Worm (Caenorhabditis elegans) whole organism, dauer: ENCODE results near the gene alkb-1.

Experiments
- unc-62 ChIP-seq: sonication (generic microtip); optimal IDR thresholded peaks from 2 replicates; lab custom pipeline; 2017; ENCODE audit warnings: missing biosample characterization, missing genetic modification reagents, missing genetic modification characterization

The alkb-1 gene

DNA sequence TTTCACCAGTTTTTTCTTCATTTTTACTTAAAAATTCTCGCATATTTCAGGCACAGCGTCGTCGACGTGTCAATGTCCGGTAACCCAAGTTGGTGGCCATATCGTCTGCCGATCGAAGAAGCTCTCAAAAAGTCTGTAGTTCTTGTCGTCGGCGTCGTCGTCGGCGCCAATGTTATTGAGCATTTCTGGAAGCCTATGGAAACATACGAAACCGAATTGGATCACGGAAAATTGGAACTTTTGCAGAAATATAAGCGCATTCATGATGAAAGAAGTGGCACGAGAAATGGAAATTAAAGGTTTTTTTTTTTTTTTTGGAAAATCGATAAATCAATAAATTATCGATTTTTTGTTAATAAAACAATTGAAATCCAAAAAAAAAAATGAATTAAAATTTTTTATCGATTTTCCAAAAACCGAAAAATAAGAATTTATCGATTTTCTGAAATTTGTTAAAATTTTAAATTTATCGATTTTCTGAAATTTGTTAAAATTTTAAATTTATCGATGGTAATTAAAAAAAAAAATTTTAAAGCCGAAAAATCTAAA lies at the start of gene alkb-1:
TSS of gene alkb-1 (plus strand) at position 51 of the 549 bp plus-strand sequence.
- TF ChIP-seq unc-62: no peak

DNA sequence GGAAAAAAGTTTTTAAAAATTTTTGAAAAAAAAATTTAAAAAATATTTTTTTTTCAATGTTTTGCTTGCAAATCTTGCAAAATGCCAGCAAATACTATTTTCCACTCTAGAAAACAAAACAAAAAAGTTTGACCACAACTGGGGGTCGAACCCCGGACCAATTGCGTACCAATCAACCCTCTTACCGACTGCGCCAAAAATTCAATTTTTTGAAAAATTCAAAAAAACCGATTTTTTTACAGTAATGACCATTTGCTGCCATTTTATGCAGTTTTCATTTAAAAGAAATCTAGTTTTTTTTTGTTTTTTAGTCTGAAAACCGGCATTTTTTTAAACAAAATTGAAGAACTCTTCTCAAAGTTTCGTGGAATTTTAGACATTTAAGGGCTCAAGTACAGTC lies 49.8 kb upstream of the alkb-1 start:
- no peak for TF ChIP-seq unc-62

DNA sequence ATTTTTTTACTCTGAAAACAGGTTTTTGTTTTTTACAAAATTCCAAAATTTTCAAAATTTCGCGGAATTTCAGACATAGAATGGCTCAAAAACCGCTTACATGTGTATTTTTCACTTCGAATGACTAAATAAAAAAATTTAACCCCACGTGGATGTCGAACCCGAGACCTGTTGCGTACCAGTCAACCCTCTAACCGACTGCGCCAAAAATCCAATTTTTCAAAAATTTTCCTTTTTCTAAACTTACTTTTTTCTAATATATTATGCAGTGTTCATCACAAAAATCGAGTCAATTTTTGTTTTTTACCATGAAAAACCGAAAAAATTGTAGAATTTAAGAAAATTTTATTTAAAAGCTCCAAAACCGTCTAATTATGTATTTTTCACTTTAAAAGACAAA lies 46.2 kb upstream of the alkb-1 start:
- no peak for TF ChIP-seq unc-62

DNA sequence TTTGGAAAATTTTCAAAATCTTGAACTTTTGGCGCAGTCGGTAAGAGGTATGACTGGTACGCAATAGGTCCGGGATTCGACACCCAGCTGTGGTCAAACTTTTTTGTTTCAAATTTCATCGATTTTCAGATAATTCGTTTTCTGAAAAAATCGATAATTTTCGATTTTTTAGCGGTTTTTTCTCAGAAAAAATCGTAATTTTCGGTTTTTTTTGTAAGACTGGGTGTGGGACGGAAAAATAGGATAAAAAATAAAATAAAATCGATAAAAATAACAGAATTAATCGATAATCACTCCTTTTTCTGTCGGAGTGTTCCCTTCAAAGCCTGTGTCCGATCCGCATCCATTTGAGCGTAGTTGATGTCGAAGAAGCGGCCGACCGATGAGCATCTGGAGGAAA lies 43.5 kb upstream of the alkb-1 start:
- TF ChIP-seq unc-62: no peak

DNA sequence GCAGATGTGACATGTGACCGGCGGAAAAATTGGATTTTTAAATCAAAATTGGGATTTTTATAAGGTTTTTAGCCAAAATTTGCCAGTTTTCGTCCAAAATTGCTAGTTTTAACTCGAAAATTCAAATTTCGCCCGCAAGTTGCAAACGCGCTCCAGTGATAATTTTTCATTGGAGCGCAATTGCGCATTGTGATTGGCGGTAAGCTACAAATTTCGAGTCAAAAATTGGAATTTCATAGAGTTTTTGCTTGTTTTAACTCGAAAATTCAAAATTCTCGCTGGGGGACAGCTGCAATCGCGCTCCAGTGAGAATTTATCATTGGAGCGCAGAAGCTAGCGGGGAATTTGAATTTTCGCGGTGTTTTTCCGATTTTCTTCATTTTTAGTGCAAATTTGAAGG lies 42.9 kb upstream of the alkb-1 start:
- no peak for TF ChIP-seq unc-62

DNA sequence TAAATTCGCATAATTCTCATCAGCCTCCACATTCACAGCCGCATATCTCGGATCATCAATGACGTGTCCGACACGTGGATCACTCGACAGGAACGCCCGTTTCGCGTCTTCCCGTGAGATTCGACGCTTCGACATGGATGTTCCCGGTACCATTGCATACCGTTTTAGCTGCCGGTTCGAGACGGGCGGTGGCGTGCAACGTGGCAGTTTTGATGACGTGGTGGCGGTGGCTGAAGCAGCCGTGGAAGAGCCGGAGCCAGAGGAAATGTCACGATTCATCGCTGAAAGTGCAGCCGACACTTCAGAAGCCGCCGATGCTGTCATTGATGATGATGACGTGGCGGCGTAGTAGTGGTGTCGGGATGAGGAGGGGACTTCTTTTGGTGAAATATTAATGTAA lies 40.7 kb upstream of the alkb-1 start:
- TF ChIP-seq unc-62: no peak

DNA sequence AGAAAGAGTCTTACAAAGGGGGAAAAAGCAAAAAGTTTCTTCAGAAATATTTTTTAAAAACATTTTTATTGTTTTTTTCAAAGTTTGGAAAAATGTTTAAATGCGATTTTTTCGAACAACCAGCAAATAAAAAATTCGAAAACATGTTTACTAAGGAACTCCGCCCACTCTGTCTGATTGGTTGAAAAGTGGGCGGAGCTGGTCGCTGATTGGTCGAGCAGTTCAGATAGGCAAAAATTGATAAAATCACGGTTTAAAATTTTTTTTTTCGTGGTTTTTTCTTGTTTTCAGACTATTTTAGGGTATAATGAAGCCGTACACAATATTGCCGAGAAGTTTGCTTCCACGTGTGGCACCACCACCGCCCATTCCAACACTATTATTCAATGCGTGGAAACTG lies 40.1 kb upstream of the alkb-1 start:
- no peak for TF ChIP-seq unc-62

DNA sequence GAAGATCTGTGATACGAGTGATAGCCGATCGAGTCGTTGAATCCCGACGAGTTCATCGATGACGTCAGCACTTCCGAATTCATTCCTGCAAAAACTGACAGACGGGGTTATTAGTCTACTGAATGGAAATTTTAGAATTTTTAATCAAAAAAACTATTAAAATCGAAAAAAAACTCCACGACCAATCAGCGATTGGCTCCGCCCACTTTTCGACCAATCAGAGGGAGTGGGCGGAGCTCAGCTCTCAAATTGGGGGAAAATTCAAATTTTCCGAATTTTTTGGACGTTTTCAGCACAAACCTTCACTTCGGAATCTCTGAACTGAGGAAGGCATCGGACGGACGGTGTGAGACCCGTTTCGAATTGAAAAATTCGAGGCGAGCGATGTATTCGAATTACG lies 39.2 kb upstream of the alkb-1 start:
- no peak for TF ChIP-seq unc-62

DNA sequence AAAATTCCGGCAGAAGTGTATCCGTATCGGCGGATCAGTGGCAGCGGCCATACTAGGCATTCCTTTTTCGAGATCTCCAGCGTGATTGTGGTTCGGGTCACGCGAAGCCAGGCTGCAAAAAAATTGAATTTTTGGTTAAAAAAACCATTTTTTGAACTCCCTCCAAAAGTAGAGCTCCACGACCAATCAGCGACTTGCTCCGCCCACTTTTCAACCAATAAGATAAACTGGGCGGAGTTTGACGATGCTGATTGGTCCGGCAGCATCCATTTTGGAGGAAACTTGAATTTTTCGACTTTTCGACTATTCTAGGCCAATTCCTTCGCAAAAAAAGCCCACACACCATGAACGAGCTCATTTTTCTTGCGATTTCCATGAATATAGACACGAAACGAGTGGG lies 37.7 kb upstream of the alkb-1 start:
- TF ChIP-seq unc-62: no peak

DNA sequence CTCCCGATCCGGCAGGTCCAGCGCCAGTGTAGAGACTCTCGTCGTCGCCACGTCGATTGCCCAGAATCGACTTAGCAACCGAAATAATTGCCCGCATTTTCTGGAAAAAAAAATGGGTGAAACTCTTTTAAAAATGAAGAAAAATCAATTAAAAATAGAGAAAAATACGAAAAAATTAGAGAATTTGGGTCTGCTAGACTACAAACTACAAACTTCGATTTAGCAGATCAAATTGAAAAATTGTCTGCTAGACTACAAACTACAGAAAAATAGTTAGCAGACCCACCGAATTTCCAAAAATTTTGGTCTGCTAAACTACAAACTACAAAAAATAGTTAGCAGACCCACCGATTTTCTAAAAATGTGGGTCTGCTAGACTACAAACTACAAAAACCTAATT lies 37.3 kb upstream of the alkb-1 start, which contains the start of gene rog-1:
TSS of gene rog-1 (minus strand) at position 101 of the 400 bp plus-strand sequence.
- TF ChIP-seq unc-62: no peak

DNA sequence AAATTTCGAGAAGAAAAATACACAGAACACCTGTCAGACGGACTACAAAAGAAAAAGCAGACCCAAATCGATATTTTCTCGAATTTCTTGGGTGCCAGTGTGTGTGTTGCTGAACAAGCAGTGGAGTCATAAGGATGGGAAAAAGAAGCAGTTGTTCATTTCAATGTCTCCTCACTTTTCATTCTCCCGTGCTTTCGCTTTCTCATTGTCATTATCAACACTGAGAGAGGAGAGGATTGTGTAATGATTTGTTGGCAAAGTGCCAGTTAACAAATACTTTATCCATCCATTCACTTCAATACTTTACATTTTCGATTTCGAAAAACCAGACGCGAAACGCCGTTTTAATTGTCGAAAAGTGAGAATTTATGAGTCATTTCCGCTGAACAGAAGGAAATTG lies 36.6 kb upstream of the alkb-1 start:
- no peak for TF ChIP-seq unc-62

DNA sequence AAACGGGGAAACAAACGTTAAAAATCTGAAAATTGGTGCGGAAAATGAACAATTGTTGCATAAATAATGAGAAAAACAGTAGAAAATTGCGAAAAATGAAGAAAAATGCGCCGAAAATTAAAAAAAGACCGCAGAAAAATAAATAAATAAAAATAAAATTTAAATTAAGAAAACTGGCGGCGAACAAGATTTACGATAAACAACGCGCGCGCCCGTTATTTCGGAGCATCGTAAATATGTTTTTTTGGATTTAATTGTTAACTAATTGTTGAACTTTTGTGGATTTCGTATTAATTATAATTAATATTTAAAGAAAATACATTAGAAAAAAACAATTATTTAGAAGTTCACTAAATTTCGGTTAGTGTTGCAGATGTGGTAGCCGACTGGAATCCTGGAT lies 35.4 kb upstream of the alkb-1 start:
- TF ChIP-seq unc-62: no peak

DNA sequence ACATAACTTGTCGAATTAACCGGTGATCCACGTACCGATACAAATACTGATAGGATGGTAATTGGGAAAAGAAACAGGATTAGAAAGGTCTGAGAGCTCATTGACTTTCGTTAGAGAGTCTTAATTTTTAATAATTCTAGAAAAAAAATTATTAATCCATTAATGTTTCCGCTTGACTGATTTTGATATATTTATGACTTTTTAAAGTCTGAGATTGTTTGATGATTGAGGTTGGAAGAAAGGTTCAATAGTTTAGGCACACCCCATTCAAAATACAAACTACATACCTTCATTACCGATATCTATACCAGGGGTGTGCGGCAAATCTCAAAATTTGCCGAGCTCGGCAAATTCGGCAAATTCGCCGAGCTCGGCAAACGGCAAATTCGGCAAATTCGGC lies 34.0 kb upstream of the alkb-1 start, which contains the start of gene F54D12.10:
TSS of gene F54D12.10 (minus strand) at position 101 of the 400 bp plus-strand sequence.
- no peak for TF ChIP-seq unc-62

DNA sequence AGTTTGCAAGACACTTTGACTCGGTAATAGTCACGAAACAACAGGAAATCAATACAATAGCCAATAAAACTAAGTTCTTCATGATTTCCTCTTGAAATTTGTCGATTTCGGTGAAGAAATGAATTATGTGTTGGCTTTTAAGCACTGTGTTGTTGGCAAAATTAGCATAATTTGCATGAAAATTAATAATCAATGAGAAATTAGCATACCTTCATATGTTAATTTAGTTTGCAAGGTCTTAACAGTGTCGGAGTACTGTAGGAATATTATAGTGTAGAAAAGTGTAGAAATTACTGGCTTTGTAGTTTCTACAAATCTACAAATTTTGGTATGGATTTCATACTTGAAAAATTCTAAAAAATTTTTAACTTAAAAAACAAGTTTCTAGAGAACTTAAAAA lies 30.6 kb upstream of the alkb-1 start, which contains the start of gene F54D12.9:
TSS of gene F54D12.9 (minus strand) at position 101 of the 400 bp plus-strand sequence.
- no peak for TF ChIP-seq unc-62

DNA sequence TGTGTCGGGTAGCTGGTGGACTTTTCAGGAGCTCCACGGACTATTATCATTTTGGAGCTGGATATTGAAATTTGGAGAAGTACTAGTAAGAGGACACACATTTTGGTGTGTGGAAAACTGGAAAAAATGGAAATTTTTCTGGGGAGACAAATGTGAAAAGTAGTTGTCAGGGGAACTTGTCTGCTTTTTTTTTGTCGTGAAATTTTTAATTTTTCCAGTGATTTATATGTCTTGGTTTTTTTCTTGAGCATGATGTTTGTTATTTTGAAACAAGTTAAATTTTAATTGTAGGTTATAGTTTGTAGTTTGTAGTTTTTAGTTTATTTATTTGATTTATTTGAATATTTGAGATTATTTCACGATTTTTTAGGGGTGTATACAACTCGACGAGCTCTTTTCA lies 26.9 kb upstream of the alkb-1 start, which contains the start of gene F54D12.7:
TSS of gene F54D12.7 (minus strand) at position 101 of the 400 bp plus-strand sequence.
- no peak for TF ChIP-seq unc-62

DNA sequence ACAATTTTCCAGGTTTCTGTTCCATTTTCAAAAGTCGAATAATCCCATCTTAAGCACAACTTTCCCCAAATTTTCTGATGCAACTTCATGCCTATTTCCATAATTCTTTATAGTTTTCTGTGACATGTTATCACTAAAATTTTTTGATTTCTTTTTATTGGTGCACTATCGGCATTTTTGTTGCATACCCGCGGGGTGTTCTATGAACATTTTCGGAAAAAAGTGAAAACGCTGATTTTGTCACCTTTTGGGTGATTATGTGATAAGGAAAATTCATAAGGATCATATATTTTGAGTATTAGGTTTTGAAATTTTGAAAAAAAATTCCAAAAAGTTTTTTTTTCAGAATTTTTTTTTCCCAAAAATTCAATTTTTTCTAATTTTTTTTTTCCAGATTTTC lies 25.7 kb upstream of the alkb-1 start, which contains the start of gene aat-7:
TSS of gene aat-7 (plus strand) at position 393 of the 400 bp plus-strand sequence.
- no peak for TF ChIP-seq unc-62

DNA sequence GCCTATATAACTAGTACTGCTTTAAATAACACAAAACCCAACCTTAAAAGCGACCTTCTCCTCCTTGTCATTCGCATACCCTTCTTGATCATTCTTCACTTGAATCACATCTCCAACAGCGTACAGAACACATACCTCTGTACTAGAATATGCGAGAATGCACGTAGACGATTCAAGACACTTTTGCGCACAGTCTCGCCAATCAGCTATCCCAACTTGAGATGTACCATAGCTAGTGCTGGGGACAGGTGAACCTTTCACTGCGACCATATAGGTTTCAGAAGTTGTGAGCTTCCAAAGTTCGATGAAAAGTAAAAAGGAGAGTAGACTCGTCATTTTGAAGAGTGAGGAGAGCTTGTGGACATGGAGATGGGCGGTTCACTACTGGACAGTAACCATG lies 14.5 kb upstream of the alkb-1 start, which contains the start of gene F54D12.8:
TSS of gene F54D12.8 (minus strand) at position 336 of the 400 bp plus-strand sequence.
- TF ChIP-seq unc-62: no peak

DNA sequence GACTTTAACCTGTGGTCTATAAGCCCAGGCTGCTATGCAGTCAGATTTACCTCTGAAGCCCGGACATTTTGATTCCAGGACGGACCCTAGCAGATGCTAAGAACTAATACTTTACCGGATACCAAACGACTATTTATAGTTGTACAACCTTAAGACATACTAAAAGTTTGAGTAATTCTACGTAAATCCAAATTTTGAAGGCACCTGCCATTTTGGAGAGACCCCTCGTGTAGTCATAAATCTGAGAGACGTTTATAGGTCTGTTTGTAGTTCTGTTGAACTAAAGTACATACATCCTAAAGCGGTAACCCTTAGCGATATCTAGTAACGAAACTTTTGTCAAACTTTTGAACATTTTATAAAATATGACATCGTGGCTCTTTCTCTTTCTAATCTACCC lies 13.8 kb upstream of the alkb-1 start, which contains the start of gene F54D12.2:
TSS of gene F54D12.2 (plus strand) at position 301 of the 400 bp plus-strand sequence.
- no peak for TF ChIP-seq unc-62

DNA sequence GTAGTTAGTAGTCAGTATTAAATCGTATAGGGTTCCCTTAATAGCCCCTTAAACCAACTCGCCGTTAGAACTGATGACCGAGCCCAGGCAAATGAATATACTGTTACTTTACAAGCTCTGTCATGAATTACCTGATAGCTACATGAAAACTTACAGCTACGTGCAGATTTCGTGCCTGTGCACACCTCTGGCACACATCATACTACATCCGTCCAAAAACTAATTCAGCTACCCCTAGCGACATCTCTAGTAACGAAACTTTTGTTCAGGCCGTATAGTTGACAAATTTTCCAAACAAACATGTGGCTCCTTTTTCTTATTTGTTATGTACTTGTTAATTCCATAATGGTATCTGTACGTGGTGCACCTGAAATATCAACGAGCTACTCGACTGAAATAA lies 12.1 kb upstream of the alkb-1 start, which contains the start of gene F54D12.1:
TSS of gene F54D12.1 (plus strand) at position 301 of the 400 bp plus-strand sequence.
- TF ChIP-seq unc-62: no peak
